Worm (Caenorhabditis elegans): ENCODE data around the gene F17C11.11.
A peak's percentile ranks its signal among the peaks of the same experiment; 100 is the strongest.

Gene F17C11.11

ce11 chrV:10889774-10890173 lies 48.8 kb downstream of the F17C11.11 start:
- TF ChIP-seq lsl-1 (GFP tag; optimal IDR thresholded peaks at IDR 0.05) (no peak), sdz-38 (tag; optimal IDR thresholded peaks at IDR 0.05) (no peak), xnd-1 (tag; optimal IDR thresholded peaks at IDR 0.05) (no peak), F57C9.4 (tag; optimal IDR thresholded peaks at IDR 0.05) (peak; percentile 12)

ce11 chrV:10889036-10889435 lies 49.6 kb downstream of the F17C11.11 start, which contains the start of gene F32D8.11:
Gene F32D8.11, minus strand, starts transcription at chrV:10889136.
- TF ChIP-seq Y56A3A.18 (GFP tag; IDR thresholded peaks at IDR 0.05): 0 out of 2 replicates have a peak, but pooled peaks have one; percentile 6
- TF ChIP-seq xnd-1 (tag; optimal IDR thresholded peaks at IDR 0.05): no peak

- TF ChIP-seq Y53G8AR.9 (GFP tag; conservative IDR thresholded peaks at IDR 0.05) (peak; percentile 20; the same call in 1 of the 2 replicates), unc-130 (GFP tag; optimal IDR thresholded peaks at IDR 0.05) (no peak), atf-7 (tag; optimal IDR thresholded peaks at IDR 0.05) (peak; percentile 3)
These were observed 50.5 kb downstream of the F17C11.11 start for ce11 chrV:10888153-10888552.

All from whole organism, young adult.